Fruit fly (Drosophila melanogaster): ENCODE data around the gene CG42393.

DNA sequence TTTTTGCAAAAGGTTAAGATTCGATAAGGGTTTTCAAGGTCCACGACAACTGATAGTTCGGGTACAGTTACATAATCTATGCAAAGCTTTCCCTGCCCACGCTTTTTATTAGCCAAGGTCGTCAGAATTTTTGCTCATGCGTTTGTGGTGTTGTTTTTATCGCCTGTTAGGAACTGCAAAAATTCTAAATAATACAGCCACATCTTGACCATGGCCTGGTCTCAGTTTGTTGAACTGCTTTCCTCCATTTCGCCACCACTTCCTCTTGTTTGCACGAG lies 38.7 kb upstream of the CG42393 start:
- no peak for TF ChIP-seq lz (GFP tag; optimal IDR thresholded peaks at IDR 0.05)
- no peak for TF ChIP-seq Gug (GFP tag; IDR thresholded peaks at IDR 0.05)
- TF ChIP-seq achi (GFP tag; optimal IDR thresholded peaks at IDR 0.05) = no peak
- no peak for TF ChIP-seq Blimp-1 (GFP tag; optimal IDR thresholded peaks at IDR 0.05)
- TF ChIP-seq Met (GFP tag; optimal IDR thresholded peaks at IDR 0.05) = no peak
- no peak for TF ChIP-seq Smox (GFP tag; optimal IDR thresholded peaks at IDR 0.05)
- TF ChIP-seq Hr39 (GFP tag; optimal IDR thresholded peaks at IDR 0.05) = no peak
- TF ChIP-seq Lpt (GFP tag; optimal IDR thresholded peaks at IDR 0.05) = no peak
- TF ChIP-seq CG4318 (GFP tag; optimal IDR thresholded peaks at IDR 0.05) = no peak
- TF ChIP-seq OdsH (GFP tag; optimal IDR thresholded peaks at IDR 0.05) = no peak
- TF ChIP-seq Hr38 (GFP tag; optimal IDR thresholded peaks at IDR 0.05) = no peak

Measured in whole organism, prepupa.